Worm (Caenorhabditis elegans) whole organism, L4/young adult: Measurements from ENCODE around the gene Y119D3B.14.

Experiments used
- W03F9.2 ChIP-seq: fragments of 150-350 bp; optimal IDR thresholded peaks from 2 replicates; lab custom pipeline; 2014; ENCODE audit warnings: missing biosample characterization, missing genetic modification characterization
- him-1 ChIP-seq: sonication (generic microtip); optimal IDR thresholded peaks from 2 replicates; lab custom pipeline; 2016; ENCODE audit warnings: missing genotype, missing genetic modification reagents, missing genetic modification characterization, missing compliant biosample characterization

ce11 chrIII:1218998-1219397 is 25.4 kb upstream of the Y119D3B.14 start:
- TF ChIP-seq him-1 (no peak), W03F9.2 (no peak)
